Fruit fly (Drosophila melanogaster) whole organism, embryonic: Measurements from ENCODE around the gene Gnmt.

Experiments
- Atf3 ChIP-seq: fragments of 200-800 bp; sonication (Bioruptor generic); optimal IDR thresholded peaks from 3 replicates; lab custom pipeline; 2016; ENCODE audit warnings: missing biosample characterization, missing genetic modification characterization
- CG10209 ChIP-seq: fragments of 200-800 bp; sonication (Bioruptor generic); optimal IDR thresholded peaks from 3 replicates; lab custom pipeline; 2017; ENCODE audit warnings: missing biosample characterization, mild to moderate bottlenecking, missing genetic modification characterization, missing genetic modification reagents
- CG12391 ChIP-seq: fragments of 200-800 bp; sonication (Bioruptor generic); optimal IDR thresholded peaks from 3 replicates; lab custom pipeline; 2018; ENCODE audit warnings: missing biosample characterization, mild to moderate bottlenecking, missing genetic modification characterization, moderate library complexity
- CG15073 ChIP-seq: fragments of 200-800 bp; sonication (Bioruptor generic); optimal IDR thresholded peaks from 2 replicates; lab custom pipeline; 2016; ENCODE audit warnings: missing biosample characterization, missing genetic modification characterization
- CG15514 ChIP-seq: fragments of 200-800 bp; sonication (Bioruptor generic); optimal IDR thresholded peaks from 3 replicates; lab custom pipeline; 2017; ENCODE audit warnings: missing biosample characterization, missing genetic modification characterization, mild to moderate bottlenecking, moderate library complexity, missing genetic modification reagents
- CG18262 ChIP-seq: fragments of 200-800 bp; optimal IDR thresholded peaks from 3 replicates; lab custom pipeline; 2019; ENCODE audit warnings: missing biosample characterization, mild to moderate bottlenecking, missing genetic modification characterization, moderate library complexity
- CG30403 ChIP-seq: fragments of 200-800 bp; sonication (Bioruptor generic); optimal IDR thresholded peaks from 3 replicates; lab custom pipeline; 2016; ENCODE audit warnings: missing biosample characterization, missing genetic modification characterization
- CG32532 ChIP-seq: fragments of 200-800 bp; sonication (Bioruptor generic); IDR thresholded peaks from 2 replicates; pipeline ENCODE4 v1.3.6; 2022; ENCODE audit warnings: missing biosample characterization, missing genetic modification characterization
- CG3281 ChIP-seq: fragments of 200-800 bp; sonication (Bioruptor generic); optimal IDR thresholded peaks from 3 replicates; lab custom pipeline; 2017; ENCODE audit warnings: missing biosample characterization, mild to moderate bottlenecking, missing genetic modification characterization
- CG42726 ChIP-seq: fragments of 200-800 bp; sonication (Bioruptor generic); IDR thresholded peaks from 2 replicates; pipeline ENCODE4 v1.3.6; 2022; ENCODE audit warnings: missing biosample characterization, missing genetic modification characterization; ENCODE audit not compliant: partially characterized antibody
- CG7271 ChIP-seq: fragments of 200-800 bp; sonication (Bioruptor generic); optimal IDR thresholded peaks from 2 replicates; lab custom pipeline; 2018; ENCODE audit warnings: missing biosample characterization, mild to moderate bottlenecking, missing genetic modification characterization, moderate library complexity
- CG7839 ChIP-seq: fragments of 200-800 bp; sonication (Bioruptor generic); optimal IDR thresholded peaks from 3 replicates; lab custom pipeline; 2018; ENCODE audit warnings: missing biosample characterization, mild to moderate bottlenecking, missing genetic modification characterization, moderate library complexity
- CG7987 ChIP-seq: fragments of 200-800 bp; sonication (Bioruptor generic); optimal IDR thresholded peaks from 2 replicates; lab custom pipeline; 2018; ENCODE audit warnings: missing biosample characterization, mild to moderate bottlenecking, missing genetic modification characterization, moderate library complexity
- Deaf1 ChIP-seq: fragments of 200-800 bp; optimal IDR thresholded peaks from 3 replicates; lab custom pipeline; 2019; ENCODE audit warnings: missing biosample characterization, mild to moderate bottlenecking, missing genetic modification characterization, moderate library complexity
- Dip2 ChIP-seq: fragments of 200-800 bp; sonication (Bioruptor generic); IDR thresholded peaks from 2 replicates; pipeline ENCODE4 v1.3.6; 2022; ENCODE audit warnings: missing biosample characterization, missing genetic modification characterization
- Doc2 ChIP-seq: fragments of 200-800 bp; sonication (Bioruptor generic); IDR thresholded peaks from 2 replicates; pipeline ENCODE4 v1.3.6; 2022; ENCODE audit warnings: missing biosample characterization, missing genetic modification characterization
- Ets65A ChIP-seq: fragments of 200-800 bp; sonication (Bioruptor generic); peaks from one replicate; lab custom pipeline; 2016; ENCODE audit warnings: missing biosample characterization, missing genetic modification characterization
- Med ChIP-seq: fragments of 200-800 bp; sonication (Bioruptor generic); peaks from one replicate; lab custom pipeline; 2016; ENCODE audit warnings: missing biosample characterization, missing genetic modification characterization, mild to moderate bottlenecking, inconsistent platforms, moderate library complexity
- Meics ChIP-seq: fragments of 200-800 bp; sonication (Bioruptor generic); optimal IDR thresholded peaks from 2 replicates; lab custom pipeline; 2017; ENCODE audit warnings: missing biosample characterization, mild to moderate bottlenecking, missing genetic modification characterization
- Optix ChIP-seq: fragments of 200-800 bp; sonication (Bioruptor generic); IDR thresholded peaks from 3 replicates; pipeline ENCODE4 v1.3.6; 2022; ENCODE audit warnings: missing biosample characterization, missing genetic modification characterization
- PHDP ChIP-seq: fragments of 200-800 bp; sonication (Bioruptor generic); optimal IDR thresholded peaks from 3 replicates; lab custom pipeline; 2018; ENCODE audit warnings: missing biosample characterization, mild to moderate bottlenecking, missing genetic modification characterization, moderate library complexity
- Rfx ChIP-seq: fragments of 200-800 bp; sonication (Bioruptor generic); IDR thresholded peaks from 2 replicates; pipeline ENCODE4 v1.3.6; 2022; ENCODE audit warnings: missing biosample characterization, missing genetic modification characterization
- Xbp1 ChIP-seq: fragments of 200-800 bp; sonication (Bioruptor generic); optimal IDR thresholded peaks from 3 replicates; lab custom pipeline; 2016; ENCODE audit warnings: missing biosample characterization, mild to moderate bottlenecking, missing genetic modification characterization
- eve ChIP-seq, 2 experiments: fragments of >200 bp; optimal IDR thresholded peaks; 2 replicates each; lab custom pipeline; 2017; ENCODE audit warnings: missing biosample characterization in 2 of 2, missing genetic modification characterization in 2 of 2
- ham ChIP-seq: fragments of 200-800 bp; sonication (Bioruptor generic); IDR thresholded peaks from 2 replicates; pipeline ENCODE4 v1.3.6; 2022; ENCODE audit warnings: missing biosample characterization, missing genetic modification characterization
- klu ChIP-seq: fragments of 200-800 bp; sonication (Bioruptor generic); IDR thresholded peaks from 2 replicates; pipeline ENCODE4 v1.3.6; 2022; ENCODE audit warnings: missing biosample characterization, missing genetic modification characterization
- nmo ChIP-seq: fragments of 200-800 bp; sonication (Bioruptor generic); optimal IDR thresholded peaks from 2 replicates; lab custom pipeline; 2018; ENCODE audit warnings: missing biosample characterization, mild to moderate bottlenecking, missing genetic modification characterization, moderate library complexity
- phol ChIP-seq: fragments of 200-800 bp; sonication (Bioruptor generic); optimal IDR thresholded peaks from 3 replicates; lab custom pipeline; 2018; ENCODE audit warnings: missing biosample characterization, mild to moderate bottlenecking, missing genetic modification characterization, moderate library complexity
- slbo ChIP-seq: fragments of 200-800 bp; sonication (Bioruptor generic); IDR thresholded peaks from 2 replicates; pipeline ENCODE4 v1.3.6; 2022; ENCODE audit warnings: missing biosample characterization, missing genetic modification characterization
- stwl ChIP-seq: fragments of 200-800 bp; sonication (Bioruptor generic); optimal IDR thresholded peaks from 3 replicates; lab custom pipeline; 2018; ENCODE audit warnings: missing biosample characterization, mild to moderate bottlenecking, missing genetic modification characterization, moderate library complexity
- unpg ChIP-seq: fragments of 200-800 bp; sonication (Bioruptor generic); optimal IDR thresholded peaks from 3 replicates; lab custom pipeline; 2018; ENCODE audit warnings: missing biosample characterization, mild to moderate bottlenecking, missing genetic modification characterization, moderate library complexity
- vfl ChIP-seq: fragments of 200-800 bp; sonication (Bioruptor generic); optimal IDR thresholded peaks from 2 replicates; lab custom pipeline; 2016; ENCODE audit warnings: missing biosample characterization, missing genetic modification characterization
- zf30C ChIP-seq: fragments of 200-800 bp; sonication (Bioruptor generic); optimal IDR thresholded peaks from 3 replicates; lab custom pipeline; 2018; ENCODE audit warnings: missing biosample characterization, mild to moderate bottlenecking, missing genetic modification characterization

Gene Gnmt

DNA sequence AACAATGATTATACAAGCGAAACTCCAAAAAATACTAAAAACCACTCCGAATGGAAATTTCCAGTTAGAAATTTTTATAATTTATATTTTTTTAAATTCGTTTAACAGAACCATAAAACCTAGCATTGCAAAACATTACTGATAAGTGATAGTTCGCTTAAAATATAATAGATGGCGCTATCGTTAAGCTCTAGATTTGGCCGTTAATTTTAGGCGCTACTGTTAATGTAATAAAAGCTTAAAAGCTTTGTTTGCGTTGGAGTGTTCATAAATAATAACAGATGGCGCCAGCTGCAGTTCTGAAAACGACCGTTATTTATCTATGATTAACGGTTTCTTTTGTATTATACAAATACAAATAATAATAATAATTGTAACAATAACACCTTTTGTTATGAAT lies 49.4 kb downstream of the Gnmt start (continued):
- TF ChIP-seq nmo (GFP tag; lab: Kevin White, UChicago), result no peak
- peak; percentile 29 for TF ChIP-seq CG7839 (tag; lab: Kevin White, UChicago)
- peak; percentile 20 for TF ChIP-seq CG15514 (GFP tag; lab: Kevin White, UChicago)
- peak; percentile 24 for TF ChIP-seq CG18262 (tag; lab: Kevin White, UChicago)
- no peak for TF ChIP-seq vfl (GFP tag; lab: Kevin White, UChicago)
- no peak for TF ChIP-seq stwl (tag; lab: Kevin White, UChicago)
- TF ChIP-seq CG3281 (GFP tag; lab: Kevin White, UChicago), result no peak
- TF ChIP-seq zf30C (GFP tag; lab: Kevin White, UChicago), result no peak
- TF ChIP-seq slbo (GFP tag; lab: Robert Waterston, UW), result peak; percentile 50; the same call in 1 of the 2 replicates
- no peak for TF ChIP-seq Optix (GFP tag; lab: Robert Waterston, UW)
- no peak for TF ChIP-seq Atf3 (GFP tag; lab: Kevin White, UChicago)
- no peak for TF ChIP-seq klu (GFP tag; lab: Robert Waterston, UW)
- peak; percentile 69; the same call in 1 of the 2 replicates for TF ChIP-seq CG32532 (GFP tag; lab: Robert Waterston, UW)
- peak; percentile 22 for TF ChIP-seq unpg (GFP tag; lab: Kevin White, UChicago)
- peak; percentile 23 for TF ChIP-seq PHDP (tag; lab: Kevin White, UChicago)
- TF ChIP-seq CG7987, result peak; percentile 19
- peak; percentile 2 for TF ChIP-seq CG30403 (GFP tag; lab: Kevin White, UChicago)
- peak; percentile 36 for TF ChIP-seq Meics (GFP tag; lab: Kevin White, UChicago)
- no peak for TF ChIP-seq CG12391 (tag; lab: Kevin White, UChicago)
- no peak for TF ChIP-seq CG42726
- TF ChIP-seq Deaf1, result peak; percentile 10
- TF ChIP-seq ham (GFP tag; lab: Robert Waterston, UW), result no peak
- peak; percentile 89 for TF ChIP-seq CG15073 (GFP tag; lab: Kevin White, UChicago)
- TF ChIP-seq Med (GFP tag; lab: Kevin White, UChicago), result peak; percentile 80
- TF ChIP-seq phol (tag; lab: Kevin White, UChicago), result no peak
- no peak for TF ChIP-seq Doc2 (GFP tag; lab: Robert Waterston, UW)
- no peak for TF ChIP-seq CG7271 (tag; lab: Kevin White, UChicago)
- TF ChIP-seq Ets65A (GFP tag; lab: Kevin White, UChicago), result no peak
- TF ChIP-seq Rfx (GFP tag; lab: Robert Waterston, UW), result peak; percentile 25; the same call in 1 of the 2 replicates
- TF ChIP-seq eve (GFP tag; optimal IDR thresholded peaks at IDR 0.05; lab: Kevin White, UChicago), result no peak
- no peak for TF ChIP-seq CG10209 (GFP tag; lab: Kevin White, UChicago)
- peak; percentile 24 for TF ChIP-seq Xbp1 (GFP tag; lab: Kevin White, UChicago)
- TF ChIP-seq Dip2 (GFP tag; lab: Robert Waterston, UW), result no peak
- TF ChIP-seq, all 482 proteins: peak for 59
